Worm (Caenorhabditis elegans): ENCODE results near the gene cyp-25A2.
A peak's percentile ranks its signal among the peaks of the same experiment; 100 is the strongest.

cyp-25A2 gene

ce11 chrIII:3869292-3869781 is 34.3 kb downstream of the cyp-25A2 start:
- TF ChIP-seq snu-23 (GFP tag; optimal IDR thresholded peaks at IDR 0.05) (peak; percentile 8), nhr-47 (tag; optimal IDR thresholded peaks at IDR 0.05) (peak; percentile 6), nhr-11 (tag; optimal IDR thresholded peaks at IDR 0.05) (peak; percentile 25), nhr-20 (tag; optimal IDR thresholded peaks at IDR 0.05) (peak; percentile 2), lin-35 (GFP tag; optimal IDR thresholded peaks at IDR 0.05) (peak in 1 of 2 experiments; percentile 15), blmp-1 (tag; optimal IDR thresholded peaks at IDR 0.05) (no peak), isw-1 (GFP tag; IDR thresholded peaks at IDR 0.05) (no peak), snpc-4 (tag; optimal IDR thresholded peaks at IDR 0.05) (no peak), fkh-10 (GFP tag; optimal IDR thresholded peaks at IDR 0.05) (no peak), C16A3.4 (tag; optimal IDR thresholded peaks at IDR 0.05) (peak; percentile 7), ama-1 (optimal IDR thresholded peaks at IDR 0.05) (peak; percentile 31), nhr-71 (tag; optimal IDR thresholded peaks at IDR 0.05) (peak; percentile 22), nhr-90 (tag; optimal IDR thresholded peaks at IDR 0.05; ENCODE audit: poor library complexity) (peak; percentile 17), hpl-2 (GFP tag; optimal IDR thresholded peaks at IDR 0.05) (peak; percentile 44), nhr-85 (tag) (peak; percentile 40), dsc-1 (tag; optimal IDR thresholded peaks at IDR 0.05) (peak; percentile 23), tlp-1 (tag; optimal IDR thresholded peaks at IDR 0.05) (no peak), nhr-19 (GFP tag; conservative IDR thresholded peaks at IDR 0.05) (peak; percentile 20; the same call in 1 of the 2 replicates), efl-1 (optimal IDR thresholded peaks at IDR 0.05) (peak; percentile 1 to 5), efl-1 (GFP tag; optimal IDR thresholded peaks at IDR 0.05 in 1 of 2) (peak in 1 of 2 experiments; percentile 86), fos-1 (tag; optimal IDR thresholded peaks at IDR 0.05) (peak; percentile 66), lin-39 (tag; optimal IDR thresholded peaks at IDR 0.05) (no peak), fkh-4 (tag; optimal IDR thresholded peaks at IDR 0.05; ENCODE audit: borderline replicate concordance) (no peak), xbp-1 (tag; optimal IDR thresholded peaks at IDR 0.05) (peak; percentile 19), nhr-77 (tag; optimal IDR thresholded peaks at IDR 0.05) (peak; percentile 35), aly-2 (tag; optimal IDR thresholded peaks at IDR 0.05) (peak; percentile 67), lsy-2 (tag; optimal IDR thresholded peaks at IDR 0.05) (peak in 1 of 2 experiments; percentile 67)

- TF ChIP-seq lin-13 (GFP tag; optimal IDR thresholded peaks at IDR 0.05) = no peak
- TF ChIP-seq efl-1 (optimal IDR thresholded peaks at IDR 0.05) = no peak
- TF ChIP-seq efl-1 (GFP tag; optimal IDR thresholded peaks at IDR 0.05 in 1 of 2) = peak in 1 of 2 experiments; percentile 7
- TF ChIP-seq Y116A8C.19 (tag; optimal IDR thresholded peaks at IDR 0.05; ENCODE audit: borderline replicate concordance) = no peak
- peak; percentile 20 for TF ChIP-seq elt-2 (tag; optimal IDR thresholded peaks at IDR 0.05)
These were observed 36.9 kb downstream of the cyp-25A2 start for ce11 chrIII:3871763-3872486.

ce11 chrIII:3872978-3873377 is 38.0 kb downstream of the cyp-25A2 start:
- no peak for TF ChIP-seq efl-1 (optimal IDR thresholded peaks at IDR 0.05)
- TF ChIP-seq efl-1 (GFP tag; optimal IDR thresholded peaks at IDR 0.05 in 1 of 2) = peak in 1 of 2 experiments; percentile 63
- no peak for TF ChIP-seq ztf-11 (tag; optimal IDR thresholded peaks at IDR 0.05)
- TF ChIP-seq lsy-2 (tag; optimal IDR thresholded peaks at IDR 0.05) = no peak
- no peak for TF ChIP-seq nhr-19 (GFP tag; conservative IDR thresholded peaks at IDR 0.05)

DNA sequence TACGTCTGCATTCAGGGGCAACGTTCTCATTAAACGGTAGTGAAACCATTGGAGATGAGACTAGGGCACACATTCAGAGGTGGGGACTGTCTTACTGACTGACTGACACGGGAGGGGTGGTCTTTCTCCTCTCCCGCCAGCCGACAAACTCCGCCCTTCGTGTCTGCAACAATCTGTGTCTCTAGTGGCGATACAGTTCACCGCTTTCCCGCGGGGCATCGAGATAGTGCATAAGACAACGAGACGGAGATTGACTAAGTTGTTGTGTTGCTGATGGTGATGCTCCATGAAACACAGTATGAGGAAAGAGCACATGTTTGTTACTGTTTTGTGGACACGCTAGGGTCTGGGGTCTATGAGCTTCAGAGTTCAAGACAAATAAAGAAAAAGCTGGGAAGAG is 38.4 kb downstream of the cyp-25A2 start:
- TF ChIP-seq swsn-7 (tag; optimal IDR thresholded peaks at IDR 0.05) = peak; percentile 14
- TF ChIP-seq nhr-47 (tag; optimal IDR thresholded peaks at IDR 0.05) = no peak
- TF ChIP-seq sup-37 (GFP tag; optimal IDR thresholded peaks at IDR 0.05) = no peak
- TF ChIP-seq unc-86 (tag; optimal IDR thresholded peaks at IDR 0.05) = no peak
- no peak for TF ChIP-seq zag-1 (tag; optimal IDR thresholded peaks at IDR 0.05)
- TF ChIP-seq fkh-8 (tag; optimal IDR thresholded peaks at IDR 0.05) = no peak
- TF ChIP-seq nhr-76 (tag; optimal IDR thresholded peaks at IDR 0.05) = no peak
- peak in 1 of 2 experiments; percentile 28 for TF ChIP-seq lin-35 (GFP tag; optimal IDR thresholded peaks at IDR 0.05)
- TF ChIP-seq lir-3 (tag; optimal IDR thresholded peaks at IDR 0.05; ENCODE audit: poor library complexity) = no peak
- no peak for TF ChIP-seq nhr-85 (tag)
- TF ChIP-seq C16A3.4 (tag; optimal IDR thresholded peaks at IDR 0.05) = no peak
- TF ChIP-seq dpl-1 (GFP tag; optimal IDR thresholded peaks at IDR 0.05) = no peak
- no peak for TF ChIP-seq fos-1 (tag; optimal IDR thresholded peaks at IDR 0.05)
- TF ChIP-seq lin-14 (GFP tag; optimal IDR thresholded peaks at IDR 0.05) = peak; percentile 47
- no peak for TF ChIP-seq mab-9 (GFP tag; IDR thresholded peaks at IDR 0.05)
- TF ChIP-seq ets-5 (GFP tag; IDR thresholded peaks at IDR 0.05) = no peak
- no peak for TF ChIP-seq ama-1 (optimal IDR thresholded peaks at IDR 0.05)
- peak; percentile 13 for TF ChIP-seq snu-23 (GFP tag; optimal IDR thresholded peaks at IDR 0.05)
- TF ChIP-seq fkh-4 (tag; optimal IDR thresholded peaks at IDR 0.05; ENCODE audit: borderline replicate concordance) = no peak
- no peak for TF ChIP-seq nhr-11 (tag; optimal IDR thresholded peaks at IDR 0.05)
- TF ChIP-seq efl-1 (optimal IDR thresholded peaks at IDR 0.05) = peak in 1 of 2 experiments; percentile 19
- TF ChIP-seq efl-1 (GFP tag; optimal IDR thresholded peaks at IDR 0.05 in 1 of 2) = peak in 1 of 2 experiments; percentile 78
- peak in 1 of 2 experiments; percentile 9 for TF ChIP-seq mdl-1 (tag; optimal IDR thresholded peaks at IDR 0.05)
- TF ChIP-seq nhr-237 (tag; optimal IDR thresholded peaks at IDR 0.05) = no peak
- peak; percentile 21 for TF ChIP-seq skn-1 (tag; optimal IDR thresholded peaks at IDR 0.05)
